Worm (Caenorhabditis elegans) whole organism, young adult: Measurements from ENCODE around the gene Y37D8A.8.

Source experiments
- ccch-3 ChIP-seq: fragments of 200-800 bp; sonication (Bioruptor generic); optimal IDR thresholded peaks from 2 replicates; lab custom pipeline; 2018; ENCODE audit warnings: mild to moderate bottlenecking, missing genetic modification characterization, missing compliant biosample characterization
- dox-1 ChIP-seq: fragments of 200-800 bp; sonication (Bioruptor generic); IDR thresholded peaks from 2 replicates; pipeline ENCODE4 v1.3.6; 2022; ENCODE audit warnings: missing genetic modification reagents, missing genetic modification characterization, missing compliant biosample characterization
- efl-1 ChIP-seq: fragments of 150-350 bp; optimal IDR thresholded peaks from 2 replicates; lab custom pipeline; 2014; ENCODE audit warnings: missing biosample characterization, missing genetic modification reagents, missing genetic modification characterization
- hlh-12 ChIP-seq: sonication (generic microtip); optimal IDR thresholded peaks from 2 replicates; lab custom pipeline; 2016; ENCODE audit warnings: missing genetic modification characterization, missing compliant biosample characterization
- hsf-1 ChIP-seq: fragments of 200-800 bp; sonication (Bioruptor generic); IDR thresholded peaks from 2 replicates; pipeline ENCODE4 v1.3.6; 2022; ENCODE audit warnings: missing genetic modification reagents, missing genetic modification characterization, missing compliant biosample characterization
- lag-1 ChIP-seq: fragments of 200-800 bp; sonication (Bioruptor generic); IDR thresholded peaks from 2 replicates; pipeline ENCODE4 v1.3.6; 2022; ENCODE audit warnings: missing genetic modification reagents, missing genetic modification characterization, missing compliant biosample characterization
- mcd-1 ChIP-seq: fragments of 200-800 bp; sonication (Bioruptor generic); IDR thresholded peaks from 2 replicates; pipeline ENCODE4 v1.3.6; 2022; ENCODE audit warnings: missing genetic modification reagents, missing genetic modification characterization, missing compliant biosample characterization
- pha-4 ChIP-seq: fragments of 150-350 bp; sonication (generic microtip); optimal IDR thresholded peaks from 2 replicates; lab custom pipeline; 2014; ENCODE audit warnings: missing biosample characterization, missing genetic modification reagents, missing genetic modification characterization
- snpc-1.3 ChIP-seq: sonication (generic microtip); optimal IDR thresholded peaks from 2 replicates; lab custom pipeline; 2017; ENCODE audit warnings: missing genetic modification characterization, mild to moderate bottlenecking, missing compliant biosample characterization, antibody characterized with exemption, moderate library complexity, missing genotype, missing genetic modification reagents; ENCODE audit not compliant: insufficient read depth
- snpc-4 ChIP-seq, 5 experiments: fragments of 150-350 bp in 1 of 5; sonication (generic microtip) in 4 of 5; optimal IDR thresholded peaks; 2 replicates each; lab custom pipeline; 2014 to 2018; ENCODE audit warnings: missing genetic modification characterization in 5 of 5, missing biosample characterization in 3 of 5, antibody characterized with exemption in 2 of 5, mild to moderate bottlenecking in 2 of 5, missing compliant biosample characterization in 2 of 5, missing genotype in 2 of 5, moderate library complexity in 2 of 5, missing genetic modification reagents in 1 of 5
- ztf-25 ChIP-seq: fragments of 200-800 bp; sonication (Bioruptor generic); IDR thresholded peaks from 2 replicates; pipeline ENCODE4 v1.3.6; 2022; ENCODE audit warnings: missing genetic modification reagents, missing genetic modification characterization, missing compliant biosample characterization
- ztf-3 ChIP-seq: fragments of 200-800 bp; sonication (Bioruptor generic); optimal IDR thresholded peaks from 2 replicates; lab custom pipeline; 2018; ENCODE audit warnings: mild to moderate bottlenecking, missing genetic modification characterization, missing compliant biosample characterization
- ztf-6 ChIP-seq: fragments of 200-800 bp; sonication (Bioruptor generic); IDR thresholded peaks from 2 replicates; pipeline ENCODE4 v1.3.6; 2022; ENCODE audit warnings: missing genetic modification reagents, missing genetic modification characterization, missing compliant biosample characterization

ce11 chrIII:12822608-12823261, 42.0 kb upstream of the Y37D8A.8 start:
- TF ChIP-seq ztf-25 (no peak), lag-1 (GFP tag; lab: Robert Waterston, UW) (no peak), snpc-4 (GFP tag; optimal IDR thresholded peaks at IDR 0.05; lab: Kevin White, UChicago) (no peak), snpc-4 (tag; optimal IDR thresholded peaks at IDR 0.05; lab: Kevin White, UChicago) (no peak), efl-1 (GFP tag; lab: Kevin White, UChicago) (no peak), ztf-6 (GFP tag; lab: Robert Waterston, UW) (no peak), hlh-12 (no peak), ccch-3 (GFP tag; lab: Kevin White, UChicago) (no peak), pha-4 (tag; lab: Kevin White, UChicago) (no peak), dox-1 (no peak), mcd-1 (GFP tag; lab: Robert Waterston, UW) (no peak), ztf-3 (GFP tag; lab: Kevin White, UChicago) (no peak), snpc-1.3 (no peak), hsf-1 (GFP tag; lab: Robert Waterston, UW) (no peak)
